Worm (Caenorhabditis elegans) whole organism, midembryonic: ENCODE measurements around the gene mcat-1.

Experiments used
- T22C8.4 ChIP-seq: fragments of 200-800 bp; sonication (Bioruptor generic); IDR thresholded peaks from 2 replicates; pipeline ENCODE4 v1.3.6; 2022; ENCODE audit warnings: missing genetic modification characterization, missing compliant biosample characterization
- cog-1 ChIP-seq: sonication (generic microtip); optimal IDR thresholded peaks from 2 replicates; lab custom pipeline; 2016; ENCODE audit warnings: missing genetic modification characterization, missing compliant biosample characterization
- flt-1 ChIP-seq: fragments of 200-800 bp; sonication (Bioruptor generic); IDR thresholded peaks from 2 replicates; pipeline ENCODE4 v1.3.6; 2022; ENCODE audit warnings: missing genetic modification characterization, missing compliant biosample characterization
- klf-2 ChIP-seq: fragments of 200-800 bp; sonication (Bioruptor generic); conservative IDR thresholded peaks from 2 replicates; pipeline ENCODE4 v1.3.6; 2022; ENCODE audit warnings: missing genetic modification reagents, missing genetic modification characterization, missing compliant biosample characterization
- med-1 ChIP-seq: sonication (generic microtip); optimal IDR thresholded peaks from 2 replicates; lab custom pipeline; 2017; ENCODE audit warnings: missing genetic modification characterization, mild to moderate bottlenecking, missing compliant biosample characterization, antibody characterized with exemption, missing genetic modification reagents; ENCODE audit not compliant: insufficient read depth
- ref-1 ChIP-seq: fragments of 200-800 bp; sonication (Bioruptor generic); conservative IDR thresholded peaks from 2 replicates; pipeline ENCODE4 v1.3.6; 2022; ENCODE audit warnings: missing genetic modification reagents, missing genetic modification characterization, missing compliant biosample characterization
- tab-1 ChIP-seq: fragments of 200-800 bp; sonication (Bioruptor generic); IDR thresholded peaks from 2 replicates; pipeline ENCODE4 v1.3.6; 2022; ENCODE audit warnings: missing genetic modification characterization, missing compliant biosample characterization
- ztf-23 ChIP-seq: fragments of 200-800 bp; sonication (Bioruptor generic); IDR thresholded peaks from 2 replicates; pipeline ENCODE4 v1.3.6; 2022; ENCODE audit warnings: missing genetic modification reagents, missing genetic modification characterization, missing compliant biosample characterization
- ztf-29 ChIP-seq: fragments of 200-800 bp; sonication (Bioruptor generic); IDR thresholded peaks from 2 replicates; pipeline ENCODE4 v1.3.6; 2022; ENCODE audit warnings: missing genetic modification reagents, missing genetic modification characterization, missing compliant biosample characterization

ce11 chrII:46116-46515 lies 45.2 kb downstream of the mcat-1 start, which contains the start of gene rpt-4:
- TF ChIP-seq flt-1 (GFP tag; lab: Robert Waterston, UW) (no peak), klf-2 (no peak), med-1 (GFP tag; lab: Kevin White, UChicago) (no peak), ztf-23 (GFP tag; lab: Robert Waterston, UW) (no peak), cog-1 (tag; lab: Kevin White, UChicago) (no peak), ref-1 (no peak), tab-1 (GFP tag; lab: Robert Waterston, UW) (no peak), T22C8.4 (GFP tag; lab: Robert Waterston, UW) (no peak), ztf-29 (GFP tag; lab: Robert Waterston, UW) (no peak)
